Fruit fly (Drosophila melanogaster) whole organism, embryonic: ENCODE results near the gene RpS28a.

Experiments
- en ChIP-seq: fragments of 200-800 bp; sonication (Bioruptor generic); optimal IDR thresholded peaks from 2 replicates; lab custom pipeline; 2016; ENCODE audit warnings: missing biosample characterization, missing genetic modification characterization
- gro ChIP-seq: fragments of 200-800 bp; sonication (Bioruptor generic); optimal IDR thresholded peaks from 2 replicates; lab custom pipeline; 2016; ENCODE audit warnings: missing biosample characterization, missing genetic modification characterization
- psq ChIP-seq: fragments of 200-800 bp; sonication (Bioruptor generic); optimal IDR thresholded peaks from 2 replicates; lab custom pipeline; 2017; ENCODE audit warnings: missing biosample characterization, missing genetic modification characterization

DNA sequence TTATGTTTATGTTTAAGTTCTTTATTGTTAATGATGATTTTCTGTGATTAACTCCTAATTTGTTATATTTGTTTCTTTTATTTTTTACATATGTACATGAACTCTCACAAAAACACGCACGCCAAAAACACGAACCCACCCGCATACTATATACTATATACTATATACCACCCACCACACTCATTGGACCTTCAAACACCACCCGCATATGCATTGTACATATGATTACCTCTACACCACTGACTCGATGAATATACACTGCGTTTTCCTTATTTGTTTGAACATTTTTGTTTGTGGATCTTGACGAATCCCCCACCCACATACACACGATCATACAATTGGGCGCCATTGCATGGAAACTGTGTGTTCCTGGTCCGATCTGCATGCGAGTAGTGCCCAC, 9.8 kb upstream of the RpS28a start:
- TF ChIP-seq gro (GFP tag; lab: Kevin White, UChicago) (no peak), psq (GFP tag; lab: Kevin White, UChicago) (no peak), en (no peak)
